Fruit fly (Drosophila melanogaster) whole organism, prepupa: ENCODE measurements around the gene cocoon.

Source experiments
- Blimp-1 ChIP-seq: fragments of 200-800 bp; sonication (Bioruptor generic); optimal IDR thresholded peaks from 3 replicates; lab custom pipeline; 2017; ENCODE audit warnings: missing biosample characterization, missing genetic modification characterization, mild to moderate bottlenecking, moderate library complexity, missing genetic modification reagents
- CG10631 ChIP-seq: fragments of 200-800 bp; sonication (Bioruptor generic); optimal IDR thresholded peaks from 2 replicates; lab custom pipeline; 2016; ENCODE audit warnings: missing biosample characterization, missing genetic modification characterization
- CG10669 ChIP-seq: fragments of 200-800 bp; sonication (Bioruptor generic); optimal IDR thresholded peaks from 3 replicates; lab custom pipeline; 2018; ENCODE audit warnings: missing biosample characterization, mild to moderate bottlenecking, missing genetic modification characterization, moderate library complexity
- CG11902 ChIP-seq: fragments of 200-800 bp; sonication (Bioruptor generic); optimal IDR thresholded peaks from 3 replicates; lab custom pipeline; 2016; ENCODE audit warnings: missing biosample characterization, missing genetic modification characterization
- CG15336 ChIP-seq: fragments of 200-800 bp; sonication (Bioruptor generic); IDR thresholded peaks from 2 replicates; pipeline ENCODE4 v1.3.6; 2022; ENCODE audit warnings: missing biosample characterization, missing genetic modification characterization
- CG1621 ChIP-seq: fragments of 200-800 bp; sonication (Bioruptor generic); optimal IDR thresholded peaks from 3 replicates; lab custom pipeline; 2018; ENCODE audit warnings: missing biosample characterization, mild to moderate bottlenecking, missing genetic modification characterization
- CG16779 ChIP-seq: fragments of 200-800 bp; sonication (Bioruptor generic); optimal IDR thresholded peaks from 3 replicates; lab custom pipeline; 2017; ENCODE audit warnings: missing biosample characterization, mild to moderate bottlenecking, missing genetic modification characterization
- CG32006 ChIP-seq: fragments of 200-800 bp; sonication (Bioruptor generic); optimal IDR thresholded peaks from 3 replicates; lab custom pipeline; 2017; ENCODE audit warnings: missing biosample characterization, mild to moderate bottlenecking, missing genetic modification characterization
- CG34406 ChIP-seq: fragments of 200-800 bp; sonication (Bioruptor generic); optimal IDR thresholded peaks from 3 replicates; lab custom pipeline; 2016; ENCODE audit warnings: missing biosample characterization, missing genetic modification characterization
- CG3919 ChIP-seq: fragments of 200-800 bp; sonication (Bioruptor generic); optimal IDR thresholded peaks from 3 replicates; lab custom pipeline; 2016; ENCODE audit warnings: missing biosample characterization, missing genetic modification characterization
- CG6163 ChIP-seq: fragments of 200-800 bp; sonication (Bioruptor generic); IDR thresholded peaks from 3 replicates; pipeline ENCODE4 v1.3.6; 2022; ENCODE audit warnings: missing biosample characterization, missing genetic modification characterization
- CG6792 ChIP-seq: fragments of 200-800 bp; sonication (Bioruptor generic); optimal IDR thresholded peaks from 3 replicates; lab custom pipeline; 2016; ENCODE audit warnings: missing biosample characterization, missing genetic modification characterization
- CG6808 ChIP-seq: fragments of 200-800 bp; sonication (Bioruptor generic); optimal IDR thresholded peaks from 3 replicates; lab custom pipeline; 2017; ENCODE audit warnings: missing biosample characterization, missing genetic modification characterization, mild to moderate bottlenecking, moderate library complexity, missing genetic modification reagents
- CG6854 ChIP-seq: fragments of 200-800 bp; sonication (Bioruptor generic); optimal IDR thresholded peaks from 2 replicates; lab custom pipeline; 2017; ENCODE audit warnings: missing biosample characterization, mild to moderate bottlenecking, missing genetic modification characterization
- CG7368 ChIP-seq: fragments of 200-800 bp; sonication (Bioruptor generic); optimal IDR thresholded peaks from 3 replicates; lab custom pipeline; 2016; ENCODE audit warnings: missing biosample characterization, missing genetic modification characterization
- CG8119 ChIP-seq: fragments of 200-800 bp; sonication (Bioruptor generic); IDR thresholded peaks from 3 replicates; pipeline ENCODE4 v1.3.6; 2022; ENCODE audit warnings: missing biosample characterization, missing genetic modification characterization
- CG8632 ChIP-seq: fragments of 200-800 bp; sonication (Bioruptor generic); optimal IDR thresholded peaks from 3 replicates; lab custom pipeline; 2016; ENCODE audit warnings: missing biosample characterization, missing genetic modification characterization
- Eip75B ChIP-seq: fragments of 200-800 bp; sonication (Bioruptor generic); optimal IDR thresholded peaks from 3 replicates; lab custom pipeline; 2016; ENCODE audit warnings: missing biosample characterization, missing genetic modification characterization
- Eip78C ChIP-seq: fragments of 200-800 bp; sonication (Bioruptor generic); peaks from one replicate; lab custom pipeline; 2016; ENCODE audit warnings: missing biosample characterization, missing genetic modification characterization
- Ets21C ChIP-seq: fragments of 200-800 bp; sonication (Bioruptor generic); optimal IDR thresholded peaks from 3 replicates; lab custom pipeline; 2016; ENCODE audit warnings: missing biosample characterization, missing genetic modification characterization
- Ets96B ChIP-seq: fragments of 200-800 bp; optimal IDR thresholded peaks from 2 replicates; lab custom pipeline; 2019; ENCODE audit warnings: missing biosample characterization, mild to moderate bottlenecking, missing genetic modification characterization, moderate library complexity
- Hr39 ChIP-seq: fragments of 200-800 bp; sonication (Bioruptor generic); optimal IDR thresholded peaks from 2 replicates; lab custom pipeline; 2016; ENCODE audit warnings: missing biosample characterization, missing genetic modification characterization
- Hr4 ChIP-seq: fragments of 200-800 bp; sonication (Bioruptor generic); optimal IDR thresholded peaks from 3 replicates; lab custom pipeline; 2016; ENCODE audit warnings: missing biosample characterization, missing genetic modification characterization
- Lpt ChIP-seq: fragments of 200-800 bp; sonication (Bioruptor generic); optimal IDR thresholded peaks from 3 replicates; lab custom pipeline; 2016; ENCODE audit warnings: missing biosample characterization, missing genetic modification characterization
- OdsH ChIP-seq: fragments of 200-800 bp; sonication (Bioruptor generic); optimal IDR thresholded peaks from 3 replicates; lab custom pipeline; 2016; ENCODE audit warnings: missing biosample characterization, missing genetic modification characterization
- Sox14 ChIP-seq: fragments of 200-800 bp; sonication (Bioruptor generic); optimal IDR thresholded peaks from 3 replicates; lab custom pipeline; 2016; ENCODE audit warnings: missing biosample characterization, missing genetic modification characterization
- eg ChIP-seq: fragments of 200-800 bp; sonication (Bioruptor generic); IDR thresholded peaks from 3 replicates; pipeline ENCODE4 v1.3.6; 2022; ENCODE audit warnings: missing biosample characterization, missing genetic modification characterization
- esn ChIP-seq: fragments of 200-800 bp; sonication (Bioruptor generic); optimal IDR thresholded peaks from 2 replicates; lab custom pipeline; 2016; ENCODE audit warnings: missing biosample characterization, mild to moderate bottlenecking, missing genetic modification characterization, moderate library complexity
- fd59A ChIP-seq: fragments of 200-800 bp; sonication (Bioruptor generic); optimal IDR thresholded peaks from 2 replicates; lab custom pipeline; 2017; ENCODE audit warnings: missing biosample characterization, mild to moderate bottlenecking, missing genetic modification characterization, missing genetic modification reagents
- fd85E ChIP-seq: fragments of 200-800 bp; sonication (Bioruptor generic); optimal IDR thresholded peaks from 3 replicates; lab custom pipeline; 2016; ENCODE audit warnings: missing biosample characterization, missing genetic modification characterization
- fkh ChIP-seq: fragments of 200-800 bp; sonication (Bioruptor generic); optimal IDR thresholded peaks from 3 replicates; lab custom pipeline; 2017; ENCODE audit warnings: missing biosample characterization, mild to moderate bottlenecking, missing genetic modification characterization, moderate library complexity
- pdm3 ChIP-seq: fragments of 200-800 bp; sonication (Bioruptor generic); optimal IDR thresholded peaks from 3 replicates; lab custom pipeline; 2016; ENCODE audit warnings: missing biosample characterization, missing genetic modification characterization
- salr ChIP-seq, 2 experiments: fragments of 200-800 bp; sonication (Bioruptor generic); optimal IDR thresholded peaks; 3 replicates each; lab custom pipeline; 2016 to 2018; ENCODE audit warnings: missing biosample characterization in 2 of 2, missing genetic modification characterization in 2 of 2, mild to moderate bottlenecking in 1 of 2
- spab ChIP-seq: fragments of 200-800 bp; sonication (Bioruptor generic); optimal IDR thresholded peaks from 2 replicates; lab custom pipeline; 2017; ENCODE audit warnings: missing biosample characterization, mild to moderate bottlenecking, missing genetic modification characterization, missing genetic modification reagents
- ss ChIP-seq, 2 experiments: fragments of 200-800 bp; sonication (Bioruptor generic); optimal IDR thresholded peaks; 2 replicates in 1 of 2; 3 replicates in 1 of 2; lab custom pipeline; 2017 to 2018; ENCODE audit warnings: mild to moderate bottlenecking in 2 of 2, missing biosample characterization in 2 of 2, missing genetic modification characterization in 2 of 2, moderate library complexity in 1 of 2
- svp ChIP-seq: fragments of 200-800 bp; sonication (Bioruptor generic); peaks from one replicate; lab custom pipeline; 2016; ENCODE audit warnings: missing biosample characterization, missing genetic modification characterization
- vri ChIP-seq: fragments of 200-800 bp; sonication (Bioruptor generic); optimal IDR thresholded peaks from 3 replicates; lab custom pipeline; 2016; ENCODE audit warnings: missing biosample characterization, mild to moderate bottlenecking, missing genetic modification characterization

Gene cocoon

DNA sequence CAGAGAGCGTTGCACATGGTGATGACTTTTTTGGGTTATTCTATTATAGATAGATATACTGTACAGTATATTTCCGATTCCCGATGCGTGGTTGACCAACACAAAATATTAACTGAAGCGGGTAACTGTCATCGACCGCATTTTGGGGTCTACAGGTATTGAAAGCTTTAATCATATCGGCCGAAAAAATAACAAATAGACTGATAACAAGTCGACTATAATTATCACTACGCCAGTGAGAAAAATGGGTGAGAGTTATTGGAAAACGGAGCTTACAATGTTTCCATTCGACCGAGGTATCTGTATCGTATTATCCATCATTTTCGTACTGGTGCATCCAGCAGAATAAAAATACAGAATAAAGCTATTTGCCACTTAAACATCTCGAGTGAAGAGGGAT lies 44.4 kb upstream of the cocoon start:
- TF ChIP-seq OdsH: no peak
- TF ChIP-seq vri: peak; percentile 38
- TF ChIP-seq, all 60 proteins: peak for 1

DNA sequence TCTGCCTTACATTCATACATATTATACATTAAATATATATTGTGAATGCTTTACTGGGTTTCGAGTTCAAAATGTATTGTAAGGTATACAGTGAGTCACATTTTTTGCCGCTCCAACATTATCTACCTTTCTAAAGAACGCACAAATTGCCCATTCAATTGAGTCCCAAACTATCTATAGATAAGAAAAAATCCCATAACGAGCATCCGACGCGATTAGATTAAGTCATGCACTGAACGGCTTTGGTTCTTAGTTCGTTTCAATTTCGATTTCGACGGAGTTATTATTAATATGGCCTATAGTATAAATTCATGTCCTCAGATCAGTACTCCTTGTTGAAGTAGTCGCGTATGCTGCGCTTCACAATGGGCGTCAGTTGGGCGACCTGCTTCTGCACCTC lies 43.6 kb upstream of the cocoon start:
- TF ChIP-seq Hr4 (GFP tag; lab: Kevin White, UChicago) (no peak), esn (GFP tag; lab: Kevin White, UChicago) (no peak), ss (GFP tag; optimal IDR thresholded peaks at IDR 0.05; lab: Kevin White, UChicago) (no peak), svp (no peak), CG7368 (GFP tag; lab: Kevin White, UChicago) (no peak), Ets96B (tag; lab: Kevin White, UChicago) (no peak), CG10631 (GFP tag; lab: Kevin White, UChicago) (no peak)

DNA sequence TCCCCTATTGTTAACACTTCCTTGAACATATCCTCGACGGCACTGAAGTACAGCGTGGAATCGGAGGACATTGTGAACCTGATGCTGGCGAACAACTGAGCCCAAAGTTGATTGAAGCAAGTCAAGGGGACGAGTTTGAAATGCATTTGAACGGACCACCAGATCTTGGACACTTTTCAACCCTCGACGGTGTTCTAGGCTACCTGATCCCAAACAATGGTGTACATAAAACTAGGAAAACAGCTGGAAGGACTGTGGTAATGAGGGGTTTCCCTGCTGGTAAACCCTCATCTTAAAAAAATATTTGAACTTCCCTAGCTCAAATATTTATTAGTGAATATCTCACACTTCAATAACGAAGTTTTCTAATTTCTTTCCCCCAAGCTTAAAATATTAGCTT lies 43.0 kb upstream of the cocoon start, which contains the start of gene CG13454:
CG13454 (minus strand) TSS at position 101 of the 400 bp plus-strand sequence.
- TF ChIP-seq CG16779 (tag; lab: Kevin White, UChicago) (no peak), Eip78C (GFP tag; lab: Kevin White, UChicago) (no peak), Ets21C (GFP tag; lab: Kevin White, UChicago) (no peak), spab (no peak), Ets96B (tag; lab: Kevin White, UChicago) (no peak), Blimp-1 (GFP tag; lab: Kevin White, UChicago) (no peak), CG11902 (GFP tag; lab: Kevin White, UChicago) (no peak), Hr4 (GFP tag; lab: Kevin White, UChicago) (no peak), fd59A (GFP tag; lab: Kevin White, UChicago) (no peak), CG8632 (no peak), fd85E (GFP tag; lab: Kevin White, UChicago) (no peak), CG1621 (no peak), esn (GFP tag; lab: Kevin White, UChicago) (no peak), Eip75B (GFP tag; lab: Kevin White, UChicago) (no peak), Sox14 (no peak), eg (no peak), Lpt (GFP tag; lab: Kevin White, UChicago) (no peak), CG10631 (GFP tag; lab: Kevin White, UChicago) (no peak)

DNA sequence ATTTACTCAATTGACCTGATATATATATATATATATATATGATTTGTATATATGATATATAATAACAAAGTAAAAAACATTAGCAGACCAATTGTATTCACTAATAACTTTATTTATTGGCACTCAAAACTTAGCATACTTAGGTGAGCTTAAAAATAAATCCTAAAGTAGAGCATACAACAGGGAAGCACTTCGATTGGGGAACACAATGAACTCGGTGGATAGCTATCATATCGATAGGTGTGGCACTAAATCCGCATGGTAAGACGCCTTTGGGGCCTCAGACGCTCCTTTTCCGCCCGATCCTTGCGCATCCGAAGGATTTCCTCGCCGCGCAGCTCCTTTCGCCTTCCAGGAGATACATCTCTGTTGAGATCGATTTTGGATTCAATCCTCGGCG lies 42.5 kb upstream of the cocoon start:
- no peak for TF ChIP-seq esn (GFP tag; lab: Kevin White, UChicago)
- no peak for TF ChIP-seq CG34406
- TF ChIP-seq Lpt (GFP tag; lab: Kevin White, UChicago): no peak
- no peak for TF ChIP-seq svp
- no peak for TF ChIP-seq salr (GFP tag; optimal IDR thresholded peaks at IDR 0.05; lab: Kevin White, UChicago)
- no peak for TF ChIP-seq CG6163 (GFP tag; lab: Robert Waterston, UW)
- TF ChIP-seq Ets96B (tag; lab: Kevin White, UChicago): no peak
- no peak for TF ChIP-seq CG16779 (tag; lab: Kevin White, UChicago)
- TF ChIP-seq CG6808: no peak

DNA sequence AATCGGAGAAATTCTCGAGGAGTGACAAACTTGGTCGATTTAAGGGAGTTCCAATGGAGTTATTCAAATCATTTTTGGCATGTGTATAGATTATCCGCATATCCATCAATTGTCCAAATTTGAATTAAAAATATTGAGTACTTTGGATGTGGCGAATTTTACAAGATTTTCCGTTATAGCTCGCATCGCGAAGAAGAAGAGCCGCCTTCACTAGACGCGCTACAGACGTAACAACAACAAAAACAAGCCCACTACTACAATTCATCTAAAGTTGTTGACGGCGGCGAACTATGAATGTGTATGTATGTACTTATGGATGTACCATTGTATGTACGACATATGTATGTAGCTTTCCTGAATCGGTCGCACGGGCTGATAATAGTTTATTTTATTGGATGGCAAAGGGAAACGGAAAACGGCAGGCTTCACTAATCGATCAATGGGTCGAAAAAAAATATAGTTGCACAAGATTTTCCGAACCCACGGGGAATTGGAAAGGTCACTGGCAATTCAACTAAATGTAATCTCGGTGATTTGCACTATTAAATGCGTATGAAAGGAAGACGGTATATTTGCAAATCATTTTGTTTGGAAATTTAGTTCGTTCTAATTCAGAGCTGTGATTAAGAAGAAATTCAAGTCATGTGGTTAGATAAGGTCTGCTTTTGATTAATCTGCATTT lies 41.0 kb upstream of the cocoon start:
- TF ChIP-seq pdm3 (GFP tag; lab: Kevin White, UChicago): no peak
- peak; percentile 11 for TF ChIP-seq Eip78C (GFP tag; lab: Kevin White, UChicago)
- peak; percentile 17 for TF ChIP-seq Lpt (GFP tag; lab: Kevin White, UChicago)
- no peak for TF ChIP-seq Ets96B (tag; lab: Kevin White, UChicago)
- TF ChIP-seq CG6854 (GFP tag; lab: Kevin White, UChicago): no peak
- peak; percentile 22; the same call in 1 of the 2 replicates for TF ChIP-seq CG15336 (GFP tag; lab: Robert Waterston, UW)

DNA sequence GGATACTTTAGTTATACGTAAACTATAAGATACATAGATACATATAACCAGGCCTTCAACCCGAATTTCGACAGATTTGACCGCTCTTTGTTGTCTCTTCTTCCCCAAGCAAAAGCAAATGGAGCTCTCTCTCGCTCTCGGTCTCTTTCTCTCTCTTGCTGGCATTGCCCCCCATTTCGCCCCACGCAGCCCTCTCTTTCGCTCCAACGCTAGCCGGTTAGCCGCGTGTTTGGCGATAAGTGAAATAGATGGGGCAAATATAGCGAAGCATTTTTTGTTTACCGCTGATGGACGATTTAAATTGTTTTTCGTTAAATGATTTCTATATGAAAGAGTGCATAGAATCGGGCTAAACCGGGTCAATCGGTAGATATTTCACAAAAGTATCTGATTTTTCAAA lies 40.5 kb upstream of the cocoon start:
- no peak for TF ChIP-seq fd59A (GFP tag; lab: Kevin White, UChicago)
- no peak for TF ChIP-seq CG7368 (GFP tag; lab: Kevin White, UChicago)
- peak; percentile 48; the same call in 1 of the 2 replicates for TF ChIP-seq CG15336 (GFP tag; lab: Robert Waterston, UW)
- no peak for TF ChIP-seq CG32006 (GFP tag; lab: Kevin White, UChicago)
- TF ChIP-seq CG3919 (GFP tag; lab: Kevin White, UChicago): no peak
- TF ChIP-seq Hr39: no peak
- no peak for TF ChIP-seq CG10669
- peak; percentile 57 for TF ChIP-seq fkh (GFP tag; lab: Kevin White, UChicago)
- no peak for TF ChIP-seq Blimp-1 (GFP tag; lab: Kevin White, UChicago)
- peak; percentile 38 for TF ChIP-seq Lpt (GFP tag; lab: Kevin White, UChicago)
- TF ChIP-seq vri: peak; percentile 66
- peak; percentile 29; the same call in 1 of the 3 replicates for TF ChIP-seq CG8119 (GFP tag; lab: Robert Waterston, UW)
- TF ChIP-seq CG6792 (GFP tag; lab: Kevin White, UChicago): no peak
- TF ChIP-seq CG6854 (GFP tag; lab: Kevin White, UChicago): peak; percentile 44
- TF ChIP-seq Eip78C (GFP tag; lab: Kevin White, UChicago): peak; percentile 65
- peak; percentile 49 for TF ChIP-seq Sox14
